Worm (Caenorhabditis elegans) whole organism, late embryonic: Measurements from ENCODE around the gene C43H6.6.

Experiments
- C38D4.7 ChIP-seq: fragments of 200-800 bp; sonication (Bioruptor generic); optimal IDR thresholded peaks from 2 replicates; lab custom pipeline; 2018; ENCODE audit warnings: mild to moderate bottlenecking, missing genetic modification characterization, moderate library complexity, missing compliant biosample characterization
- F13H6.1 ChIP-seq: sonication (generic microtip); optimal IDR thresholded peaks from 2 replicates; lab custom pipeline; 2016; ENCODE audit warnings: missing genetic modification characterization, missing compliant biosample characterization
- K02D7.2 ChIP-seq: sonication (generic microtip); optimal IDR thresholded peaks from 2 replicates; lab custom pipeline; 2017; ENCODE audit warnings: mild to moderate bottlenecking, missing genetic modification characterization, missing compliant biosample characterization
- K09A11.1 ChIP-seq: sonication (generic microtip); optimal IDR thresholded peaks from 2 replicates; lab custom pipeline; 2017; ENCODE audit warnings: antibody characterized with exemption, mild to moderate bottlenecking, missing genetic modification characterization, missing compliant biosample characterization; ENCODE audit not compliant: insufficient read depth
- Y22D7AL.16 ChIP-seq: sonication (generic microtip); optimal IDR thresholded peaks from 2 replicates; lab custom pipeline; 2016; ENCODE audit warnings: missing genetic modification characterization, missing compliant biosample characterization
- ama-1 ChIP-seq: fragments of 150-350 bp; optimal IDR thresholded peaks from 2 replicates; lab custom pipeline; 2014
- ceh-18 ChIP-seq: sonication (generic microtip); optimal IDR thresholded peaks from 2 replicates; lab custom pipeline; 2016; ENCODE audit warnings: missing genetic modification characterization, missing compliant biosample characterization
- ceh-2 ChIP-seq: sonication (generic microtip); optimal IDR thresholded peaks from 2 replicates; lab custom pipeline; 2016; ENCODE audit warnings: missing genotype, missing genetic modification characterization, missing compliant biosample characterization
- ceh-22 ChIP-seq: sonication (generic microtip); optimal IDR thresholded peaks from 2 replicates; lab custom pipeline; 2017; ENCODE audit warnings: missing biosample characterization, missing genetic modification characterization
- ceh-30 ChIP-seq: fragments of 150-350 bp; optimal IDR thresholded peaks from 2 replicates; lab custom pipeline; 2014; ENCODE audit warnings: missing biosample characterization, missing genetic modification characterization
- ceh-31 ChIP-seq: sonication (generic microtip); optimal IDR thresholded peaks from 2 replicates; lab custom pipeline; 2016; ENCODE audit warnings: missing genetic modification characterization, missing compliant biosample characterization
- ceh-34 ChIP-seq: sonication (generic microtip); optimal IDR thresholded peaks from 2 replicates; lab custom pipeline; 2016; ENCODE audit warnings: mild to moderate bottlenecking, missing genetic modification characterization, missing compliant biosample characterization
- ceh-45 ChIP-seq: fragments of 200-800 bp; sonication (Bioruptor generic); IDR thresholded peaks from 2 replicates; pipeline ENCODE4 v1.3.6; 2022; ENCODE audit warnings: missing genetic modification reagents, missing genetic modification characterization, missing compliant biosample characterization
- dmd-4 ChIP-seq: sonication (generic microtip); optimal IDR thresholded peaks from 2 replicates; lab custom pipeline; 2016; ENCODE audit warnings: borderline replicate concordance, missing genetic modification characterization, missing compliant biosample characterization
- dve-1 ChIP-seq: sonication (generic microtip); optimal IDR thresholded peaks from 2 replicates; lab custom pipeline; 2017; ENCODE audit warnings: antibody characterized with exemption, mild to moderate bottlenecking, missing genetic modification characterization, missing compliant biosample characterization
- elt-2 ChIP-seq: sonication (generic microtip); optimal IDR thresholded peaks from 2 replicates; lab custom pipeline; 2016; ENCODE audit warnings: missing genetic modification reagents, missing genetic modification characterization, missing compliant biosample characterization
- ets-4 ChIP-seq: sonication (generic microtip); optimal IDR thresholded peaks from 2 replicates; lab custom pipeline; 2016; ENCODE audit warnings: missing genetic modification characterization, missing compliant biosample characterization
- eyg-1 ChIP-seq: sonication (generic microtip); optimal IDR thresholded peaks from 2 replicates; lab custom pipeline; 2016; ENCODE audit warnings: missing genotype, missing genetic modification characterization, missing compliant biosample characterization
- fax-1 ChIP-seq: sonication (generic microtip); optimal IDR thresholded peaks from 2 replicates; lab custom pipeline; 2016; ENCODE audit warnings: missing genotype, missing genetic modification characterization, missing compliant biosample characterization
- fkh-6 ChIP-seq: sonication (generic microtip); optimal IDR thresholded peaks from 2 replicates; lab custom pipeline; 2016; ENCODE audit warnings: missing genetic modification characterization, missing compliant biosample characterization
- hlh-13 ChIP-seq: fragments of 200-800 bp; sonication (Bioruptor generic); optimal IDR thresholded peaks from 2 replicates; lab custom pipeline; 2018; ENCODE audit warnings: mild to moderate bottlenecking, missing genetic modification characterization, missing compliant biosample characterization
- hlh-15 ChIP-seq: sonication (generic microtip); optimal IDR thresholded peaks from 2 replicates; lab custom pipeline; 2016; ENCODE audit warnings: missing genetic modification characterization, missing compliant biosample characterization
- hlh-30 ChIP-seq: sonication (generic microtip); optimal IDR thresholded peaks from 2 replicates; lab custom pipeline; 2017; ENCODE audit warnings: antibody characterized with exemption, missing genetic modification characterization, missing compliant biosample characterization; ENCODE audit not compliant: insufficient read depth
- hlh-8 ChIP-seq: sonication (generic microtip); optimal IDR thresholded peaks from 2 replicates; lab custom pipeline; 2016; ENCODE audit warnings: missing genotype, missing genetic modification characterization, missing compliant biosample characterization
- lin-11 ChIP-seq: fragments of 200-800 bp; sonication (Bioruptor generic); optimal IDR thresholded peaks from 2 replicates; lab custom pipeline; 2018; ENCODE audit warnings: mild to moderate bottlenecking, missing genetic modification characterization, missing compliant biosample characterization
- madf-2 ChIP-seq: sonication (generic microtip); optimal IDR thresholded peaks from 2 replicates; lab custom pipeline; 2017; ENCODE audit warnings: missing genetic modification characterization, missing compliant biosample characterization
- mec-3 ChIP-seq: sonication (generic microtip); optimal IDR thresholded peaks from 2 replicates; lab custom pipeline; 2016; ENCODE audit warnings: borderline replicate concordance, missing genetic modification characterization, missing compliant biosample characterization
- nfya-1 ChIP-seq: sonication (generic microtip); optimal IDR thresholded peaks from 2 replicates; lab custom pipeline; 2017; ENCODE audit warnings: missing genetic modification characterization, mild to moderate bottlenecking, missing compliant biosample characterization, antibody characterized with exemption, moderate library complexity
- nhr-11 ChIP-seq: fragments of 150-350 bp; optimal IDR thresholded peaks from 2 replicates; lab custom pipeline; 2014; ENCODE audit warnings: missing biosample characterization, missing genetic modification characterization
- nhr-232 ChIP-seq: sonication (generic microtip); optimal IDR thresholded peaks from 2 replicates; lab custom pipeline; 2016; ENCODE audit warnings: missing genetic modification characterization, missing compliant biosample characterization
- npax-4 ChIP-seq: sonication (generic microtip); optimal IDR thresholded peaks from 2 replicates; lab custom pipeline; 2016; ENCODE audit warnings: missing genetic modification characterization, missing compliant biosample characterization
- odd-2 ChIP-seq: sonication (generic microtip); optimal IDR thresholded peaks from 2 replicates; lab custom pipeline; 2017; ENCODE audit warnings: antibody characterized with exemption, mild to moderate bottlenecking, missing genetic modification characterization, missing compliant biosample characterization
- pat-9 ChIP-seq: fragments of 200-800 bp; sonication (Bioruptor generic); optimal IDR thresholded peaks from 2 replicates; lab custom pipeline; 2018; ENCODE audit warnings: mild to moderate bottlenecking, missing genetic modification characterization, moderate library complexity, missing compliant biosample characterization
- pax-1 ChIP-seq: fragments of 150-350 bp; optimal IDR thresholded peaks from 2 replicates; lab custom pipeline; 2014; ENCODE audit warnings: missing biosample characterization, missing genetic modification characterization
- pha-2 ChIP-seq: sonication (generic microtip); optimal IDR thresholded peaks from 2 replicates; lab custom pipeline; 2017; ENCODE audit warnings: mild to moderate bottlenecking, missing genetic modification characterization, missing compliant biosample characterization
- pqm-1 ChIP-seq: sonication (generic microtip); optimal IDR thresholded peaks from 2 replicates; lab custom pipeline; 2016; ENCODE audit warnings: missing genetic modification characterization, missing compliant biosample characterization
- pros-1 ChIP-seq: fragments of 150-350 bp; optimal IDR thresholded peaks from 2 replicates; lab custom pipeline; 2014; ENCODE audit warnings: missing biosample characterization, missing genetic modification reagents, missing genetic modification characterization
- ref-2 ChIP-seq: sonication (generic microtip); optimal IDR thresholded peaks from 2 replicates; lab custom pipeline; 2016; ENCODE audit warnings: missing genetic modification characterization, missing compliant biosample characterization
- rnt-1 ChIP-seq: sonication (generic microtip); optimal IDR thresholded peaks from 2 replicates; lab custom pipeline; 2016; ENCODE audit warnings: missing genetic modification characterization, missing compliant biosample characterization
- sdc-2 ChIP-seq: sonication (generic microtip); optimal IDR thresholded peaks from 2 replicates; lab custom pipeline; 2016; ENCODE audit warnings: missing genotype, missing genetic modification characterization, missing compliant biosample characterization
- sox-4 ChIP-seq: sonication (generic microtip); optimal IDR thresholded peaks from 2 replicates; lab custom pipeline; 2017; ENCODE audit warnings: mild to moderate bottlenecking, missing genetic modification characterization, inconsistent platforms, missing compliant biosample characterization
- syd-9 ChIP-seq: sonication (generic microtip); optimal IDR thresholded peaks from 2 replicates; lab custom pipeline; 2016; ENCODE audit warnings: mild to moderate bottlenecking, missing genetic modification characterization, moderate library complexity, missing compliant biosample characterization
- tbx-2 ChIP-seq: sonication (generic microtip); optimal IDR thresholded peaks from 2 replicates; lab custom pipeline; 2016; ENCODE audit warnings: missing genetic modification characterization, missing compliant biosample characterization
- ttx-3 ChIP-seq: sonication (generic microtip); optimal IDR thresholded peaks from 2 replicates; lab custom pipeline; 2016; ENCODE audit warnings: missing genetic modification reagents, missing genetic modification characterization, missing compliant biosample characterization
- unc-3 ChIP-seq, 2 experiments: fragments of 200-800 bp in 1 of 2; sonication (Bioruptor generic) in 1 of 2; sonication (generic microtip) in 1 of 2; conservative IDR thresholded peaks in 1 of 2; optimal IDR thresholded peaks in 1 of 2; 2 replicates each; pipeline versions ENCODE4 v1.3.6 to Lab custom; 2016 to 2022; ENCODE audit warnings: missing compliant biosample characterization in 2 of 2, missing genetic modification characterization in 2 of 2, missing genetic modification reagents in 1 of 2
- unc-42 ChIP-seq: sonication (generic microtip); optimal IDR thresholded peaks from 2 replicates; lab custom pipeline; 2016; ENCODE audit warnings: missing genotype, missing genetic modification characterization, missing compliant biosample characterization
- unc-55 ChIP-seq: sonication (generic microtip); optimal IDR thresholded peaks from 2 replicates; lab custom pipeline; 2017; ENCODE audit warnings: missing biosample characterization, missing genetic modification reagents, missing genetic modification characterization
- unc-86 ChIP-seq: sonication (generic microtip); optimal IDR thresholded peaks from 2 replicates; lab custom pipeline; 2016; ENCODE audit warnings: missing genetic modification characterization, missing compliant biosample characterization

The C43H6.6 gene

ce11 chrX:2427404-2427803 is 32.3 kb downstream of the C43H6.6 start, which contains the start of gene gcy-31:
Gene gcy-31, minus strand, starts transcription at chrX:2427504.
- TF ChIP-seq nhr-232 (tag; lab: Kevin White, UChicago) (no peak), unc-3 (GFP tag; conservative IDR thresholded peaks at IDR 0.05; lab: Robert Waterston, UW) (no peak), unc-3 (tag; optimal IDR thresholded peaks at IDR 0.05; lab: Kevin White, UChicago) (no peak), npax-4 (tag; lab: Kevin White, UChicago) (no peak), ama-1 (lab: Kevin White, UChicago) (no peak), unc-42 (no peak), sox-4 (tag; lab: Kevin White, UChicago) (no peak), pqm-1 (tag; lab: Kevin White, UChicago) (no peak), fkh-6 (tag; lab: Kevin White, UChicago) (no peak), dmd-4 (no peak), F13H6.1 (tag; lab: Kevin White, UChicago) (no peak), fax-1 (tag; lab: Kevin White, UChicago) (no peak), hlh-13 (GFP tag; lab: Kevin White, UChicago) (no peak), lin-11 (tag; lab: Kevin White, UChicago) (no peak), K09A11.1 (tag; lab: Kevin White, UChicago) (no peak), pha-2 (no peak), pax-1 (no peak), ceh-45 (GFP tag; lab: Robert Waterston, UW) (no peak), hlh-15 (no peak)

DNA sequence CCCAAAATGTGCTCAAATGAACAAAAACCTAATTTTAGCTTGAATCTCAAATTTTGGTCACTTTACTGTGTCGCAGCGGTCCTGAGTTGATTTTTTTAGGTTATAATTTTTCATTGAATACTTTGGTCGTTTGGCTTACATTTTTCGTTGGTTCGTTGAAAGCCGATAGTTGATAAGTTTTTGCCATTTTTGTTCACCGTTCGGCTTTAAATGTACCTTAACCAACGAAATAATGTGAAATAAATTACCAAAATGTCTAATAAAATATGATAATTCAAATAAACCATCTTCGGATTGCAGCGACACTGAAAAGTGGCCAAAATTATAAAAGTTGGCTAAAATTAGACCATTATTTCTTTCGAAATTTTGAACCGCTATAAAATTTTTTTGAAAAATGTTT is 35.2 kb downstream of the C43H6.6 start:
- no peak for TF ChIP-seq odd-2 (tag; lab: Kevin White, UChicago)
- TF ChIP-seq Y22D7AL.16 (tag; lab: Kevin White, UChicago) = no peak
- TF ChIP-seq ceh-30 (tag; lab: Kevin White, UChicago) = no peak
- TF ChIP-seq ttx-3 (tag; lab: Kevin White, UChicago) = no peak
- TF ChIP-seq ceh-34 (tag; lab: Kevin White, UChicago) = no peak
- no peak for TF ChIP-seq sox-4 (tag; lab: Kevin White, UChicago)
- no peak for TF ChIP-seq fax-1 (tag; lab: Kevin White, UChicago)
- no peak for TF ChIP-seq eyg-1 (tag; lab: Kevin White, UChicago)

DNA sequence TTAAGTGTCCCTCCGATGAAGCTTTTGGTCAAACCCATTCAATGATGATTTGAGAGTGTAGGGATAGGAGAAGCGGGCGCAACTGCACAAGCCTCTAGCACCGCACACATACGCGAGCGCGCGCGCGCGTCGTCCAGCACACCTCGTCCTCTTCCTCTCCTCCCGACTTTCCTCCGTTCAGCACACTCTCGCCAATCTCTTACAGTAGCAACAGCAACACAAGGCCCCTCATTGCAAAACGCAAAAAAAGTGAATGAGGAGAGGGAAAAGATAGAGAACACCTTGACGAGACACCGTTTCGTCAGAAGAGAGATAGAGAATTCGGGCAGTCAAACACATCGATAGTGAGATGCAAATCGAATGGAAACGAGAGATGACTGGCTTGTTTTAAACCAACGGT is 37.4 kb downstream of the C43H6.6 start:
- no peak for TF ChIP-seq dve-1 (tag; lab: Kevin White, UChicago)
- TF ChIP-seq dmd-4 = peak; percentile 49
- TF ChIP-seq ceh-22 (tag; lab: Kevin White, UChicago) = no peak
- TF ChIP-seq F13H6.1 (tag; lab: Kevin White, UChicago) = peak; percentile 36
- peak; percentile 72 for TF ChIP-seq ceh-31 (tag; lab: Kevin White, UChicago)
- no peak for TF ChIP-seq fkh-6 (tag; lab: Kevin White, UChicago)
- no peak for TF ChIP-seq lin-11 (tag; lab: Kevin White, UChicago)
- peak; percentile 51 for TF ChIP-seq hlh-8 (tag; lab: Kevin White, UChicago)
- TF ChIP-seq ref-2 (tag; lab: Kevin White, UChicago) = peak; percentile 39
- TF ChIP-seq rnt-1 (tag; lab: Kevin White, UChicago) = peak; percentile 69
- TF ChIP-seq ama-1 (lab: Kevin White, UChicago) = no peak
- TF ChIP-seq unc-55 (GFP tag; lab: Kevin White, UChicago) = peak; percentile 15
- TF ChIP-seq tbx-2 (tag; lab: Kevin White, UChicago) = peak; percentile 73
- TF ChIP-seq ets-4 = peak; percentile 4
- TF ChIP-seq ceh-34 (tag; lab: Kevin White, UChicago) = peak; percentile 81
- TF ChIP-seq madf-2 (tag; lab: Kevin White, UChicago) = peak; percentile 12
- no peak for TF ChIP-seq mec-3
- TF ChIP-seq C38D4.7 (GFP tag; lab: Kevin White, UChicago) = no peak
- TF ChIP-seq nfya-1 (tag; lab: Kevin White, UChicago) = peak; percentile 75
- TF ChIP-seq ceh-2 = peak; percentile 64
- no peak for TF ChIP-seq pat-9 (tag; lab: Kevin White, UChicago)
- TF ChIP-seq elt-2 (tag; lab: Kevin White, UChicago) = peak; percentile 59
- TF ChIP-seq eyg-1 (tag; lab: Kevin White, UChicago) = peak; percentile 20
- peak; percentile 43 for TF ChIP-seq pros-1 (tag; lab: Kevin White, UChicago)
- no peak for TF ChIP-seq K02D7.2
- TF ChIP-seq unc-86 (tag; lab: Kevin White, UChicago) = no peak
- peak; percentile 53 for TF ChIP-seq hlh-30 (tag; lab: Kevin White, UChicago)
- TF ChIP-seq ceh-18 (tag; lab: Kevin White, UChicago) = peak; percentile 44
- no peak for TF ChIP-seq nhr-11 (tag; lab: Kevin White, UChicago)
- TF ChIP-seq sdc-2 (tag; lab: Kevin White, UChicago) = peak; percentile 63
- no peak for TF ChIP-seq unc-3 (GFP tag; conservative IDR thresholded peaks at IDR 0.05; lab: Robert Waterston, UW)
- TF ChIP-seq unc-3 (tag; optimal IDR thresholded peaks at IDR 0.05; lab: Kevin White, UChicago) = no peak
- peak; percentile 41 for TF ChIP-seq syd-9 (tag; lab: Kevin White, UChicago)
